Fruit fly (Drosophila melanogaster): ENCODE data around the gene CG3726.

The CG3726 gene

dm6 chrX:5894529-5895487 is 22.1 kb upstream of the CG3726 start (continued):
- TF ChIP-seq CG3919 (GFP tag; optimal IDR thresholded peaks at IDR 0.05) (peak; percentile 18), cyc (GFP tag; optimal IDR thresholded peaks at IDR 0.05) (peak; percentile 16), OdsH (GFP tag; optimal IDR thresholded peaks at IDR 0.05) (peak; percentile 7), achi (GFP tag; optimal IDR thresholded peaks at IDR 0.05) (peak; percentile 4), CG34406 (GFP tag; optimal IDR thresholded peaks at IDR 0.05) (peak; percentile 2), Sox14 (GFP tag; optimal IDR thresholded peaks at IDR 0.05) (peak; percentile 16), CG8319 (GFP tag; optimal IDR thresholded peaks at IDR 0.05) (no peak), Sox15 (GFP tag; optimal IDR thresholded peaks at IDR 0.05) (no peak), CG3032 (tag; optimal IDR thresholded peaks at IDR 0.05) (peak; percentile 1), CG10669 (GFP tag; optimal IDR thresholded peaks at IDR 0.05) (peak; percentile 19), Smox (GFP tag; optimal IDR thresholded peaks at IDR 0.05) (no peak)

DNA sequence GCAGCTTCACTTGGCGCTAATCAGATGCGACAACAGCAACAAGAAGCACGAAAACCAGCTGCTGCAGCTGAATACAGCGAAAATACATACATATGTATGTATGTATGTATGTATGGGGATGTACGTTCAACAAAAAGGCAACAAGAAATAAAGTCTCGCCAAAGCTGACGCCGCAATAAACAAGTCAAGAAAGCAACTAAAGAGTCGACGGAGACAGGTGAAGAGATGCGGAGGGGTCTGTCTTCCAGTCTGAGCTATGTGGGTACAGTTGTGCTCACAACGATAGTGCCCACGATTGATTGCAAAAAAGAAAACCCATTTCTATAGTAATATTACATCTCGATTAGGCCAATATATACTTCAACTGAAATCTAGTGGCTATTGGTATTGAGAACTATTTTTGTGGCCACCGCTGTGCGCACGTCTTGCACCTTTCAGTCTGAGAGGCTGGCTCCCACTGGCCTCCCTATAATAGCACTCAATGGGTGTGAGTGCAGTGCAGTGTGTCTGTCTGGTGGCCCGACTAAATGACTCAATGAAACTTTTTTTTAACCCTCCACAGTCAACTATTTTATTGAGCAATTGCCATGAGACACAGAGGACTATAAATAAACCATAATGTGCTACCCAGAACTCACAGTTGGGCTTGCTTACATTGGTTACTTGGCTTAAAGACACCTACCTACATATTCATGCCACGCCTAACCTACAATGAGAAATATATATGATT is 20.9 kb upstream of the CG3726 start:
- TF ChIP-seq Hr39 (GFP tag; optimal IDR thresholded peaks at IDR 0.05) (peak; percentile 97), Sox14 (GFP tag; optimal IDR thresholded peaks at IDR 0.05) (peak; percentile 99), CG9139 (GFP tag; optimal IDR thresholded peaks at IDR 0.05) (peak; percentile 99), salr (GFP tag; optimal IDR thresholded peaks at IDR 0.05) (peak; percentile 98 to 99), Smox (GFP tag; optimal IDR thresholded peaks at IDR 0.05) (peak; percentile 94), Eip75B (GFP tag; optimal IDR thresholded peaks at IDR 0.05) (peak; percentile 99), acj6 (GFP tag; optimal IDR thresholded peaks at IDR 0.05) (peak; percentile 99), cyc (GFP tag; optimal IDR thresholded peaks at IDR 0.05) (peak; percentile 98), net (GFP tag; optimal IDR thresholded peaks at IDR 0.05) (peak; percentile 99), fd59A (GFP tag; optimal IDR thresholded peaks at IDR 0.05) (peak; percentile 99), CG31627 (GFP tag; optimal IDR thresholded peaks at IDR 0.05) (peak; percentile 96), spab (GFP tag; optimal IDR thresholded peaks at IDR 0.05) (peak; percentile 99), topi (GFP tag; optimal IDR thresholded peaks at IDR 0.05) (peak; percentile 97), CG15336 (GFP tag; IDR thresholded peaks at IDR 0.05) (peak; percentile 99), CG34406 (GFP tag; optimal IDR thresholded peaks at IDR 0.05) (peak; percentile 97), CG3032 (tag; optimal IDR thresholded peaks at IDR 0.05) (peak; percentile 99), CG8119 (GFP tag; IDR thresholded peaks at IDR 0.05) (peak; percentile 99), Lpt (GFP tag; optimal IDR thresholded peaks at IDR 0.05) (peak; percentile 99), CG4318 (GFP tag; optimal IDR thresholded peaks at IDR 0.05) (peak; percentile 98), CG11902 (GFP tag; optimal IDR thresholded peaks at IDR 0.05) (peak; percentile 98), OdsH (GFP tag; optimal IDR thresholded peaks at IDR 0.05) (peak; percentile 99), CG10631 (GFP tag; optimal IDR thresholded peaks at IDR 0.05) (peak; percentile 99), dsx (GFP tag; optimal IDR thresholded peaks at IDR 0.05; ENCODE audit: poor library complexity, severe bottlenecking) (peak; percentile 98), CG7368 (GFP tag; optimal IDR thresholded peaks at IDR 0.05) (peak; percentile 99), CG6808 (GFP tag; optimal IDR thresholded peaks at IDR 0.05) (peak; percentile 99), Ets21C (GFP tag; optimal IDR thresholded peaks at IDR 0.05) (peak; percentile 93), Eip93F (GFP tag; optimal IDR thresholded peaks at IDR 0.05) (peak; percentile 63), eg (GFP tag; IDR thresholded peaks at IDR 0.05) (peak; percentile 99), Sox15 (GFP tag; optimal IDR thresholded peaks at IDR 0.05) (peak; percentile 98), fkh (GFP tag; optimal IDR thresholded peaks at IDR 0.05) (peak; percentile 1), CG32006 (GFP tag; optimal IDR thresholded peaks at IDR 0.05) (peak; percentile 99), CG3919 (GFP tag; optimal IDR thresholded peaks at IDR 0.05) (peak; percentile 99), Eip78C (GFP tag) (peak; percentile 100), CG10669 (GFP tag; optimal IDR thresholded peaks at IDR 0.05) (peak; percentile 99), svp (GFP tag) (peak; percentile 99), Gug (GFP tag; IDR thresholded peaks at IDR 0.05) (peak; percentile 98), ss (GFP tag; optimal IDR thresholded peaks at IDR 0.05) (peak; percentile 99 to 100), esn (GFP tag; optimal IDR thresholded peaks at IDR 0.05) (peak; percentile 96), CG16779 (tag; optimal IDR thresholded peaks at IDR 0.05) (peak; percentile 98), CG6163 (GFP tag; IDR thresholded peaks at IDR 0.05) (peak; percentile 99), CG6276 (GFP tag; optimal IDR thresholded peaks at IDR 0.05) (peak; percentile 98), lz (GFP tag; optimal IDR thresholded peaks at IDR 0.05) (peak; percentile 97), achi (GFP tag; optimal IDR thresholded peaks at IDR 0.05) (peak; percentile 98)

All from whole organism, prepupa.